Worm (Caenorhabditis elegans) whole organism, L1 larva: Measurements from ENCODE around the gene ubc-1.

ENCODE experiments used
- ama-1 ChIP-seq: fragments of 150-350 bp; optimal IDR thresholded peaks from 2 replicates; lab custom pipeline; 2014
- efl-1 ChIP-seq, 4 experiments: fragments of 150-350 bp; optimal IDR thresholded peaks in 3 of 4; peaks in 1 of 4; 1 replicate in 1 of 4; 2 replicates in 3 of 4; lab custom pipeline; 2014; ENCODE audit warnings: missing biosample characterization in 2 of 4, missing genetic modification characterization in 2 of 4, missing genetic modification reagents in 2 of 4
- ztf-4 ChIP-seq: fragments of 150-350 bp; optimal IDR thresholded peaks from 2 replicates; lab custom pipeline; 2014; ENCODE audit warnings: missing biosample characterization, missing genetic modification characterization

DNA sequence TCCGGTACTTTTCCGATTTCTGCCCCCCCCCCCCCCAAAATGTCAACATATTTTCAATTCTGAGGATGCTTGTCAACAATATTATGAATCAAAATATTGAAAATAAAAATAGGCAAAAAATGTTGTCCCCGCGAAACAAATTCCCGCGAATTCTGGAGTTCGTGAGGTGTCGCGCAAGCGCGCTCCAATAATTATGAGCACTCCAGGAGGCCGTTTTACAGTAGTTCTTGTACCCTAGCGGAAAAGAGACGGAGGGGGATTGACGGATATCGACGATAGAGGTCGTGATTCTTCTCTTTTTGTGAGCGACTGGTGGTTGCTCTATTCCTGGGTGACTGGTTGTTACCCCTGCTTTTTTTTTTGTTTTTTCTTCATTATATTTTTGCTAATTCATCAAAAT is 32.0 kb upstream of the ubc-1 start:
- no peak for TF ChIP-seq efl-1 (optimal IDR thresholded peaks at IDR 0.05; lab: Kevin White, UChicago)
- TF ChIP-seq efl-1 (GFP tag; optimal IDR thresholded peaks at IDR 0.05 in 1 of 2; lab: Kevin White, UChicago): no peak
- no peak for TF ChIP-seq ama-1 (lab: Kevin White, UChicago)
- TF ChIP-seq ztf-4 (tag; lab: Kevin White, UChicago): no peak
